Fruit fly (Drosophila melanogaster) whole organism: ENCODE results near the gene CG13062.

Experiments used
- CG8478 ChIP-seq: fragments of >200 bp; optimal IDR thresholded peaks from 2 replicates; lab custom pipeline; 2018; ENCODE audit warnings: inconsistent platforms
- pan ChIP-seq: fragments of >200 bp; optimal IDR thresholded peaks from 2 replicates; lab custom pipeline; 2017
- usp ChIP-seq: fragments of >200 bp; optimal IDR thresholded peaks from 2 replicates; lab custom pipeline; 2017; ENCODE audit warnings: missing biosample characterization, missing genetic modification characterization, mixed read lengths

DNA sequence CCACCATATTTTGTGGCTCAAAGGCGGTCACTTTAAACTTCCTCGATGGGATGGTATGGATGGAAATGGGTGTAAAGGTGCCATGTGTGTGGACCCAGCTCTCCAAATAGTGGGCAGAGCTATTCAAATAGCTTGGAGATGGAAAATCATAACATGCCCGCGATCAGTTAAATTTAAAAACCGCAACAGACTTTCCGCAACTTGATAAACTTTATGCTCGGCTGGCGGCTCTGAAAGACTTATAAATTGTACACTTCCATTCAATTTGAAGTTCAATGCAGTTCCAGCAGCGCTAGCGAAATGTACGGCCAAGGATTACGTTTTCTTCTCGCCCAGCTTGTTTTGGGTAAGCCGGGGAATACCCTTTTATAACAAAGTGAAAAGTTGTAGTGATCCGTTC is 31.9 kb downstream of the CG13062 start, which contains the start of gene CG33257:
- TF ChIP-seq CG8478 (lab: Kevin White, UChicago): no peak
- TF ChIP-seq pan: no peak
- no peak for TF ChIP-seq usp (GFP tag; lab: Kevin White, UChicago)
